Worm (Caenorhabditis elegans): ENCODE data around the gene F52D10.2.
A peak's percentile ranks its signal among the peaks of the same experiment; 100 is the strongest.

Gene F52D10.2

ce11 chrX:11600488-11601106 is 9.1 kb upstream of the F52D10.2 start:
- TF ChIP-seq F37B4.10 (GFP tag; IDR thresholded peaks at IDR 0.05) = no peak
- no peak for TF ChIP-seq madf-8 (GFP tag; conservative IDR thresholded peaks at IDR 0.05)
- 0 out of 2 replicates have a peak, but pooled peaks have one; percentile 33 for TF ChIP-seq lin-26 (GFP tag; IDR thresholded peaks at IDR 0.05)
- no peak for TF ChIP-seq repo-1 (tag; optimal IDR thresholded peaks at IDR 0.05)
- no peak for TF ChIP-seq attf-6 (GFP tag; IDR thresholded peaks at IDR 0.05)
- TF ChIP-seq aptf-3 (GFP tag; IDR thresholded peaks at IDR 0.05) = 0 out of 2 replicates have a peak, but pooled peaks have one; percentile 23
- no peak for TF ChIP-seq C17E4.6 (GFP tag; IDR thresholded peaks at IDR 0.05)

DNA sequence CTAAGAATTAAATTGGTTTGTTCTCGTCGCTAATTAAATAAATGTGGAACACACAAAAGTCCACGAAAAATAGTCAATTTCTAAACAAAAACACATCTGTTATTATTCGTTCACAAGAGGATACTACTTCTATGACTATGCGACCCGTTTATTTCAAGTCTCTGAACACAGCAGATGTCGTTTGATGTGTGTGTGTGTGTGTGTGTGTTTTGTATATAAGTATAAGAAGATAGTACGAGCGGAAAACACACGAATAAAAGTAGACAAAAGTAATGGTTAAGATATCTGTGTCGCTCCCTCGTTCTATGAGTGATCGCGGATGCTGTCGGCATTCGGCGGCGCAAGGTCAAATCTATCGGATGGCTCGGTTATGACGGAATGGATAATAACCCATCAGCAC is 7.3 kb upstream of the F52D10.2 start:
- TF ChIP-seq lin-54 (GFP tag; optimal IDR thresholded peaks at IDR 0.05) = no peak
- TF ChIP-seq bed-2 (GFP tag; IDR thresholded peaks at IDR 0.05) = no peak
- TF ChIP-seq ceh-79 (tag; optimal IDR thresholded peaks at IDR 0.05) = no peak
- TF ChIP-seq ekl-4 (GFP tag; IDR thresholded peaks at IDR 0.05) = no peak
- no peak for TF ChIP-seq sea-2 (GFP tag; IDR thresholded peaks at IDR 0.05)
- no peak for TF ChIP-seq Y56A3A.18 (GFP tag; IDR thresholded peaks at IDR 0.05)
- TF ChIP-seq fkh-3 (tag; optimal IDR thresholded peaks at IDR 0.05) = no peak
- no peak for TF ChIP-seq B0019.2 (GFP tag; conservative IDR thresholded peaks at IDR 0.05)
- TF ChIP-seq T26A5.8 (tag; optimal IDR thresholded peaks at IDR 0.05) = no peak
- TF ChIP-seq madf-8 (GFP tag; conservative IDR thresholded peaks at IDR 0.05) = no peak
- TF ChIP-seq ceh-58 (GFP tag; IDR thresholded peaks at IDR 0.05) = no peak
- TF ChIP-seq zfh-2 (GFP tag; conservative IDR thresholded peaks at IDR 0.05) = no peak
- no peak for TF ChIP-seq mcd-1 (GFP tag; IDR thresholded peaks at IDR 0.05)
- no peak for TF ChIP-seq egl-18 (GFP tag; IDR thresholded peaks at IDR 0.05)
- no peak for TF ChIP-seq gei-17 (GFP tag; optimal IDR thresholded peaks at IDR 0.05)
- no peak for TF ChIP-seq F39B2.1 (GFP tag; IDR thresholded peaks at IDR 0.05)
- TF ChIP-seq chd-7 (tag; optimal IDR thresholded peaks at IDR 0.05) = no peak

- TF ChIP-seq sdz-38 (tag; optimal IDR thresholded peaks at IDR 0.05) = no peak
- no peak for TF ChIP-seq dpff-1 (tag; optimal IDR thresholded peaks at IDR 0.05)
- no peak for TF ChIP-seq cebp-1 (GFP tag; IDR thresholded peaks at IDR 0.05)
- no peak for TF ChIP-seq cebp-1 (tag; optimal IDR thresholded peaks at IDR 0.05)
- TF ChIP-seq sea-2 (GFP tag; IDR thresholded peaks at IDR 0.05) = no peak
- no peak for TF ChIP-seq Y95B8A.8 (GFP tag; IDR thresholded peaks at IDR 0.05)
- no peak for TF ChIP-seq attf-6 (GFP tag; IDR thresholded peaks at IDR 0.05)
- no peak for TF ChIP-seq C06A6.2 (GFP tag; conservative IDR thresholded peaks at IDR 0.05)
- no peak for TF ChIP-seq T26A5.8 (tag; optimal IDR thresholded peaks at IDR 0.05)
- no peak for TF ChIP-seq ceh-100 (GFP tag; IDR thresholded peaks at IDR 0.05)
- TF ChIP-seq mxl-1 (tag; optimal IDR thresholded peaks at IDR 0.05) = no peak
- no peak for TF ChIP-seq egl-18 (GFP tag; IDR thresholded peaks at IDR 0.05)
- no peak for TF ChIP-seq lsy-27 (tag; optimal IDR thresholded peaks at IDR 0.05; ENCODE audit: borderline replicate concordance, insufficient read depth)
- TF ChIP-seq rcor-1 (GFP tag; IDR thresholded peaks at IDR 0.05) = no peak
- TF ChIP-seq ceh-91 (GFP tag; IDR thresholded peaks at IDR 0.05) = no peak
- no peak for TF ChIP-seq nfyb-1 (GFP tag; IDR thresholded peaks at IDR 0.05)
- no peak for TF ChIP-seq bed-1 (GFP tag; IDR thresholded peaks at IDR 0.05)
- TF ChIP-seq ceh-40 (GFP tag; IDR thresholded peaks at IDR 0.05) = no peak
These were observed 5.4 kb upstream of the F52D10.2 start for ce11 chrX:11596876-11597275.
